Fruit fly (Drosophila melanogaster) whole organism, embryonic: ENCODE measurements around the gene Mondo.

Experiments used
- Aef1 ChIP-seq: fragments of 200-800 bp; sonication (Bioruptor generic); IDR thresholded peaks from 3 replicates; pipeline ENCODE4 v1.3.6; 2022; ENCODE audit warnings: missing biosample characterization, missing genetic modification characterization
- C15 ChIP-seq: fragments of 200-800 bp; sonication (Bioruptor generic); IDR thresholded peaks from 3 replicates; pipeline ENCODE4 v1.3.6; 2022; ENCODE audit warnings: missing biosample characterization, missing genetic modification characterization
- CG10431 ChIP-seq: fragments of 200-800 bp; sonication (Bioruptor generic); optimal IDR thresholded peaks from 3 replicates; lab custom pipeline; 2018; ENCODE audit warnings: missing biosample characterization, mild to moderate bottlenecking, missing genetic modification characterization
- CG10979 ChIP-seq: fragments of 200-800 bp; sonication (Bioruptor generic); optimal IDR thresholded peaks from 2 replicates; lab custom pipeline; 2018; ENCODE audit warnings: missing biosample characterization, mild to moderate bottlenecking, missing genetic modification characterization, moderate library complexity
- CG11504 ChIP-seq: fragments of 200-800 bp; sonication (Bioruptor generic); optimal IDR thresholded peaks from 3 replicates; lab custom pipeline; 2019; ENCODE audit warnings: missing biosample characterization, mild to moderate bottlenecking, missing genetic modification characterization, moderate library complexity
- CG12659 ChIP-seq: fragments of 200-800 bp; sonication (Bioruptor generic); optimal IDR thresholded peaks from 3 replicates; lab custom pipeline; 2017; ENCODE audit warnings: mild to moderate bottlenecking, missing biosample characterization, missing genetic modification reagents, missing genetic modification characterization
- CG13287 ChIP-seq: fragments of 200-800 bp; sonication (Bioruptor generic); IDR thresholded peaks from 2 replicates; pipeline ENCODE4 v1.3.6; 2022; ENCODE audit warnings: missing biosample characterization, missing genetic modification characterization; ENCODE audit not compliant: partially characterized antibody
- CG17361 ChIP-seq: fragments of 200-800 bp; sonication (Bioruptor generic); IDR thresholded peaks from 3 replicates; pipeline ENCODE4 v1.3.6; 2022; ENCODE audit warnings: missing biosample characterization, missing genetic modification characterization
- CG30431 ChIP-seq: fragments of 200-800 bp; sonication (Bioruptor generic); optimal IDR thresholded peaks from 2 replicates; lab custom pipeline; 2017; ENCODE audit warnings: missing biosample characterization, missing genetic modification characterization
- CG3163 ChIP-seq: fragments of 200-800 bp; sonication (Bioruptor generic); optimal IDR thresholded peaks from 3 replicates; lab custom pipeline; 2016; ENCODE audit warnings: missing biosample characterization, missing genetic modification characterization
- CG32772 ChIP-seq: fragments of 200-800 bp; sonication (Bioruptor generic); IDR thresholded peaks from 2 replicates; pipeline ENCODE4 v1.3.6; 2022; ENCODE audit warnings: missing biosample characterization, missing genetic modification characterization
- CG3281 ChIP-seq: fragments of 200-800 bp; sonication (Bioruptor generic); optimal IDR thresholded peaks from 3 replicates; lab custom pipeline; 2017; ENCODE audit warnings: missing biosample characterization, mild to moderate bottlenecking, missing genetic modification characterization
- CG33557 ChIP-seq: fragments of 200-800 bp; sonication (Bioruptor generic); optimal IDR thresholded peaks from 2 replicates; lab custom pipeline; 2019; ENCODE audit warnings: missing biosample characterization, mild to moderate bottlenecking, missing genetic modification characterization, moderate library complexity
- CG3407 ChIP-seq: fragments of 200-800 bp; sonication (Bioruptor generic); optimal IDR thresholded peaks from 2 replicates; lab custom pipeline; 2018; ENCODE audit warnings: missing biosample characterization, mild to moderate bottlenecking, missing genetic modification characterization
- CG3995 ChIP-seq: fragments of 200-800 bp; sonication (Bioruptor generic); optimal IDR thresholded peaks from 3 replicates; lab custom pipeline; 2016; ENCODE audit warnings: missing biosample characterization, missing genetic modification characterization
- CG6175 ChIP-seq: fragments of 200-800 bp; sonication (Bioruptor generic); IDR thresholded peaks from 3 replicates; pipeline ENCODE4 v1.3.6; 2022; ENCODE audit warnings: missing biosample characterization, missing genetic modification characterization
- CG6272 ChIP-seq: fragments of 200-800 bp; sonication (Bioruptor generic); IDR thresholded peaks from 2 replicates; pipeline ENCODE4 v1.3.6; 2022; ENCODE audit warnings: missing biosample characterization, missing genetic modification characterization
- CG6689 ChIP-seq: fragments of 200-800 bp; sonication (Bioruptor generic); IDR thresholded peaks from 2 replicates; pipeline ENCODE4 v1.3.6; 2022; ENCODE audit warnings: missing biosample characterization, missing genetic modification characterization
- CG6791 ChIP-seq: fragments of 200-800 bp; sonication (Bioruptor generic); IDR thresholded peaks from 3 replicates; pipeline ENCODE4 v1.3.6; 2022; ENCODE audit warnings: missing biosample characterization, missing genetic modification characterization; ENCODE audit not compliant: partially characterized antibody
- CG7987 ChIP-seq: fragments of 200-800 bp; sonication (Bioruptor generic); optimal IDR thresholded peaks from 2 replicates; lab custom pipeline; 2018; ENCODE audit warnings: missing biosample characterization, mild to moderate bottlenecking, missing genetic modification characterization, moderate library complexity
- CHES-1-like ChIP-seq: fragments of 200-800 bp; sonication (Bioruptor generic); optimal IDR thresholded peaks from 2 replicates; lab custom pipeline; 2016; ENCODE audit warnings: missing biosample characterization, missing genetic modification characterization
- Dbx ChIP-seq: fragments of 200-800 bp; sonication (Bioruptor generic); IDR thresholded peaks from 3 replicates; pipeline ENCODE4 v1.3.6; 2022; ENCODE audit warnings: missing biosample characterization, missing genetic modification characterization
- Deaf1 ChIP-seq: fragments of 200-800 bp; optimal IDR thresholded peaks from 3 replicates; lab custom pipeline; 2019; ENCODE audit warnings: missing biosample characterization, mild to moderate bottlenecking, missing genetic modification characterization, moderate library complexity
- Dp ChIP-seq: fragments of 200-800 bp; sonication (Bioruptor generic); optimal IDR thresholded peaks from 2 replicates; lab custom pipeline; 2018; ENCODE audit warnings: missing biosample characterization, mild to moderate bottlenecking, missing genetic modification characterization, moderate library complexity
- Fer1 ChIP-seq: fragments of 200-800 bp; sonication (Bioruptor generic); optimal IDR thresholded peaks from 2 replicates; lab custom pipeline; 2017; ENCODE audit warnings: missing biosample characterization, mild to moderate bottlenecking, missing genetic modification characterization
- HLH4C ChIP-seq: fragments of 200-800 bp; sonication (Bioruptor generic); IDR thresholded peaks from 3 replicates; pipeline ENCODE4 v1.3.6; 2022; ENCODE audit warnings: missing biosample characterization, missing genetic modification characterization; ENCODE audit not compliant: partially characterized antibody
- HmgD ChIP-seq: fragments of 200-800 bp; sonication (Bioruptor generic); optimal IDR thresholded peaks from 3 replicates; lab custom pipeline; 2016; ENCODE audit warnings: missing biosample characterization, missing genetic modification characterization
- Hr3 ChIP-seq: fragments of 200-800 bp; sonication (Bioruptor generic); optimal IDR thresholded peaks from 3 replicates; lab custom pipeline; 2016; ENCODE audit warnings: missing biosample characterization, missing genetic modification characterization
- Hsf ChIP-seq: fragments of 200-800 bp; sonication (Bioruptor generic); optimal IDR thresholded peaks from 3 replicates; lab custom pipeline; 2016; ENCODE audit warnings: missing biosample characterization, missing genetic modification characterization
- Optix ChIP-seq: fragments of 200-800 bp; sonication (Bioruptor generic); IDR thresholded peaks from 3 replicates; pipeline ENCODE4 v1.3.6; 2022; ENCODE audit warnings: missing biosample characterization, missing genetic modification characterization
- Poxn ChIP-seq: fragments of 200-800 bp; sonication (Bioruptor generic); IDR thresholded peaks from 2 replicates; pipeline ENCODE4 v1.3.6; 2022; ENCODE audit warnings: missing biosample characterization, missing genetic modification characterization
- Sry-β ChIP-seq: fragments of 200-800 bp; sonication (Bioruptor generic); optimal IDR thresholded peaks from 2 replicates; lab custom pipeline; 2018; ENCODE audit warnings: missing biosample characterization, mild to moderate bottlenecking, missing genetic modification characterization, moderate library complexity
- caup ChIP-seq: fragments of 200-800 bp; sonication (Bioruptor generic); optimal IDR thresholded peaks from 3 replicates; lab custom pipeline; 2017; ENCODE audit warnings: missing biosample characterization, mild to moderate bottlenecking, missing genetic modification characterization, moderate library complexity; ENCODE audit not compliant: severe bottlenecking
- crc ChIP-seq: fragments of 200-800 bp; sonication (Bioruptor generic); optimal IDR thresholded peaks from 2 replicates; lab custom pipeline; 2016; ENCODE audit warnings: missing biosample characterization, missing genetic modification characterization
- dm ChIP-seq: fragments of 200-800 bp; sonication (Bioruptor generic); optimal IDR thresholded peaks from 3 replicates; lab custom pipeline; 2016; ENCODE audit warnings: missing biosample characterization, missing genetic modification characterization
- dpn ChIP-seq, 2 experiments: fragments of 200-800 bp; sonication (Bioruptor generic); optimal IDR thresholded peaks; 3 replicates each; lab custom pipeline; 2016; ENCODE audit warnings: missing biosample characterization in 2 of 2, missing genetic modification characterization in 2 of 2
- ems ChIP-seq: fragments of 200-800 bp; sonication (Bioruptor generic); optimal IDR thresholded peaks from 3 replicates; lab custom pipeline; 2016; ENCODE audit warnings: missing biosample characterization, missing genetic modification characterization
- fd96Cb ChIP-seq: fragments of 200-800 bp; sonication (Bioruptor generic); optimal IDR thresholded peaks from 2 replicates; lab custom pipeline; 2018; ENCODE audit warnings: missing biosample characterization, mild to moderate bottlenecking, missing genetic modification characterization, moderate library complexity
- grn ChIP-seq: fragments of 200-800 bp; sonication (Bioruptor generic); optimal IDR thresholded peaks from 3 replicates; lab custom pipeline; 2017; ENCODE audit warnings: missing biosample characterization, missing genetic modification characterization
- hth ChIP-seq: fragments of >200 bp; optimal IDR thresholded peaks from 2 replicates; lab custom pipeline; 2017; ENCODE audit warnings: inconsistent platforms
- luna ChIP-seq: fragments of 200-800 bp; sonication (Bioruptor generic); optimal IDR thresholded peaks from 2 replicates; lab custom pipeline; 2016; ENCODE audit warnings: missing biosample characterization, missing genetic modification characterization
- mam ChIP-seq: fragments of 200-800 bp; sonication (Bioruptor generic); optimal IDR thresholded peaks from 3 replicates; lab custom pipeline; 2016; ENCODE audit warnings: missing biosample characterization, missing genetic modification characterization
- nmo ChIP-seq: fragments of 200-800 bp; sonication (Bioruptor generic); optimal IDR thresholded peaks from 2 replicates; lab custom pipeline; 2018; ENCODE audit warnings: missing biosample characterization, mild to moderate bottlenecking, missing genetic modification characterization, moderate library complexity
- oc ChIP-seq: fragments of 200-800 bp; sonication (Bioruptor generic); optimal IDR thresholded peaks from 2 replicates; lab custom pipeline; 2018; ENCODE audit warnings: missing biosample characterization, mild to moderate bottlenecking, missing genetic modification characterization, moderate library complexity
- pb ChIP-seq: fragments of 200-800 bp; sonication (Bioruptor generic); optimal IDR thresholded peaks from 3 replicates; lab custom pipeline; 2016; ENCODE audit warnings: missing biosample characterization, missing genetic modification characterization
- peb ChIP-seq: fragments of 200-800 bp; sonication (Bioruptor generic); IDR thresholded peaks from 2 replicates; pipeline ENCODE4 v1.3.6; 2022; ENCODE audit warnings: missing biosample characterization, missing genetic modification characterization
- pros ChIP-seq: fragments of 200-800 bp; sonication (Bioruptor generic); optimal IDR thresholded peaks from 3 replicates; lab custom pipeline; 2019; ENCODE audit warnings: missing biosample characterization, mild to moderate bottlenecking, missing genetic modification characterization, moderate library complexity
- sob ChIP-seq: fragments of 200-800 bp; sonication (Bioruptor generic); IDR thresholded peaks from 2 replicates; pipeline ENCODE4 v1.3.6; 2022; ENCODE audit warnings: missing biosample characterization, missing genetic modification characterization
- sr ChIP-seq: fragments of 200-800 bp; sonication (Bioruptor generic); IDR thresholded peaks from 3 replicates; pipeline ENCODE4 v1.3.6; 2022; ENCODE audit warnings: missing biosample characterization, missing genetic modification characterization
- vnd ChIP-seq: fragments of 200-800 bp; sonication (Bioruptor generic); IDR thresholded peaks from 3 replicates; pipeline ENCODE4 v1.3.6; 2022; ENCODE audit warnings: missing biosample characterization, missing genetic modification characterization; ENCODE audit not compliant: partially characterized antibody
- zen ChIP-seq: fragments of 200-800 bp; sonication (Bioruptor generic); optimal IDR thresholded peaks from 3 replicates; lab custom pipeline; 2018; ENCODE audit warnings: missing biosample characterization, mild to moderate bottlenecking, missing genetic modification characterization, moderate library complexity

The Mondo gene

DNA sequence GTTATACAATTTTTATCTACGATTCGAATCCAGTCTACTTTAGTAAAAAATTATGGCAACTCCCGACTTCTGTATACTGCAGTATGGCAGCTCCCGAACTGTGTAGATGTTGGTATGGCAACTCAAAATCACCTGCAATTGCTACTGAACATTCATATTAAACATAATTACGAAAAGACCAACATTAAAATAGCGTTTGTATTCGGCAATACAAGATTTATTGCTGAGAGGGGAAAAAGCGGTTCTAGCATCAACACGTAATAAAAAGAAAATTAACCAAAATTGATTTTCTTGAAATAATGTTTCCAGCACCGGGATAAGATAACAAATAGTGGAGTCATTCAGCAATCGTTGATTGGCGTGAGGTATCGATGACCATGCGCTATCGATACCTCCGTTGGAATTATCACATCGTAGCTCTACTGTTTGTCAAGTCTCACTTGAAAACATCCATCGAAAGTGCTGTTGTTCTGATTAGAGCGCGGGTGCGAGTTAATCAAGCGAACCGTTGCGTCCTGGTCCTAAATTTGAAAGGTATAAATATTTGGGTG lies 34.4 kb upstream of the Mondo start, which contains the start of gene Tsp39D (continued):
- TF ChIP-seq HmgD: peak; percentile 33
- TF ChIP-seq pb (GFP tag; lab: Kevin White, UChicago): no peak
- TF ChIP-seq zen: peak; percentile 39
- no peak for TF ChIP-seq hth (lab: Kevin White, UChicago)
- peak; percentile 12 for TF ChIP-seq Deaf1 (tag; lab: Kevin White, UChicago)
- TF ChIP-seq CG10431 (GFP tag; lab: Kevin White, UChicago): no peak
- peak; percentile 93 for TF ChIP-seq HLH4C (GFP tag; lab: Robert Waterston, UW)
- TF ChIP-seq pros (GFP tag; lab: Kevin White, UChicago): no peak
- TF ChIP-seq vnd (GFP tag; lab: Robert Waterston, UW): peak; percentile 94
- TF ChIP-seq Fer1 (GFP tag; lab: Kevin White, UChicago): no peak
- TF ChIP-seq peb (GFP tag; lab: Robert Waterston, UW): no peak
- TF ChIP-seq Aef1: no peak
- no peak for TF ChIP-seq mam (GFP tag; lab: Kevin White, UChicago)
- no peak for TF ChIP-seq CG33557 (GFP tag; lab: Kevin White, UChicago)
- TF ChIP-seq Poxn (GFP tag; lab: Robert Waterston, UW): no peak
- peak; percentile 60; the same call in 2 of the 3 replicates for TF ChIP-seq CG17361 (GFP tag; lab: Robert Waterston, UW)
- peak; percentile 54 for TF ChIP-seq CG11504 (tag; lab: Kevin White, UChicago)
- peak; percentile 86 for TF ChIP-seq CG12659 (GFP tag; lab: Kevin White, UChicago)
- no peak for TF ChIP-seq sr (GFP tag; lab: Robert Waterston, UW)
- peak in 1 of 2 experiments; percentile 12 for TF ChIP-seq dpn (GFP tag; optimal IDR thresholded peaks at IDR 0.05; lab: Kevin White, UChicago)
- no peak for TF ChIP-seq luna (GFP tag; lab: Kevin White, UChicago)
- no peak for TF ChIP-seq Dbx (GFP tag; lab: Robert Waterston, UW)
- TF ChIP-seq caup: no peak
- no peak for TF ChIP-seq Sry-β
- TF ChIP-seq grn (GFP tag; lab: Kevin White, UChicago): peak; percentile 95
- TF ChIP-seq CHES-1-like (GFP tag; lab: Kevin White, UChicago): no peak
- TF ChIP-seq CG3163: peak; percentile 8
- TF ChIP-seq CG6689 (GFP tag; lab: Robert Waterston, UW): no peak
- peak; percentile 89 for TF ChIP-seq CG13287 (GFP tag; lab: Robert Waterston, UW)
- TF ChIP-seq CG3281 (GFP tag; lab: Kevin White, UChicago): no peak
- TF ChIP-seq Hr3: no peak
- TF ChIP-seq CG32772 (GFP tag; lab: Robert Waterston, UW): no peak
- TF ChIP-seq sob (GFP tag; lab: Robert Waterston, UW): no peak
- TF ChIP-seq CG6791 (GFP tag; lab: Robert Waterston, UW): peak; percentile 86
- peak; percentile 68 for TF ChIP-seq Dp
- TF ChIP-seq CG3995 (GFP tag; lab: Kevin White, UChicago): peak; percentile 43
- no peak for TF ChIP-seq ems (GFP tag; lab: Kevin White, UChicago)
- TF ChIP-seq C15: no peak
- TF ChIP-seq oc (tag; lab: Kevin White, UChicago): no peak
- no peak for TF ChIP-seq CG7987 (GFP tag; lab: Kevin White, UChicago)
- no peak for TF ChIP-seq fd96Cb (tag; lab: Kevin White, UChicago)
- no peak for TF ChIP-seq Optix
- TF ChIP-seq CG30431 (GFP tag; lab: Kevin White, UChicago): no peak
- no peak for TF ChIP-seq Hsf
- no peak for TF ChIP-seq CG3407 (GFP tag; lab: Kevin White, UChicago)
- peak; percentile 48 for TF ChIP-seq dm
- TF ChIP-seq CG10979 (tag; lab: Kevin White, UChicago): no peak
- TF ChIP-seq CG6272 (GFP tag; lab: Robert Waterston, UW): no peak
- TF ChIP-seq crc (GFP tag; lab: Kevin White, UChicago): no peak
- TF ChIP-seq CG6175 (GFP tag; lab: Robert Waterston, UW): no peak
- TF ChIP-seq nmo (GFP tag; lab: Kevin White, UChicago): peak; percentile 54
